Fruit fly (Drosophila melanogaster): Measurements from ENCODE around the gene CG31219.

CG31219 gene

DNA sequence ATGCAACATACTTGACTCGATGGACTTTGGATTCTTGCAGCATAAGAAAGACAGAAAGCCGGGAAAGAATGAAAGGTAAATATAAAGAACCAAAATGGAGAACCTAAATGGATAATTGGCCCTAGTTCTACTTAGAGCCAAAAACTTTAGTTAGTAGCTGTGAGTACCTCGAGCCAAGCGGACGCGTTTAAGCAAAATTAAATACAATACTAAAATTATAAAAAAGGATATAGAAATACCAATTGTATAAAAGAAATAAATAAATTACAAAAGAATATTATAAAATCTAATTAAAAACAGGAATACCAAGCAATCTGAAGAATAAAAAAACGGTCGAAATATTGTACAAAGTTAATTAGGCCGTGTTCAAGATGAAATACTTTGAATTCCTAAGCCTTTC, 16.2 kb upstream of the CG31219 start, which contains the start of gene CG34138:
Gene CG34138, plus strand, starts transcription at position 301 of the 400 bp plus-strand sequence.
- TF ChIP-seq CG12605 (GFP tag; IDR thresholded peaks at IDR 0.05) (no peak), CG8159 (tag; optimal IDR thresholded peaks at IDR 0.05) (no peak), CG13204 (GFP tag; optimal IDR thresholded peaks at IDR 0.05) (no peak), fd96Ca (GFP tag; IDR thresholded peaks at IDR 0.05) (no peak), CG34367 (tag; optimal IDR thresholded peaks at IDR 0.05) (no peak), gl (tag; optimal IDR thresholded peaks at IDR 0.05) (no peak), CG4496 (GFP tag; IDR thresholded peaks at IDR 0.05) (no peak), Ets98B (GFP tag; IDR thresholded peaks at IDR 0.05) (no peak), D1 (tag; optimal IDR thresholded peaks at IDR 0.05) (no peak), CG15710 (tag; optimal IDR thresholded peaks at IDR 0.05) (no peak), CG9948 (tag; optimal IDR thresholded peaks at IDR 0.05) (no peak)

- TF ChIP-seq CG9948 (tag; optimal IDR thresholded peaks at IDR 0.05) = no peak
- no peak for TF ChIP-seq CG8301 (tag; optimal IDR thresholded peaks at IDR 0.05)
- TF ChIP-seq CG32121 (GFP tag; IDR thresholded peaks at IDR 0.05) = no peak
- TF ChIP-seq rn (GFP tag; IDR thresholded peaks at IDR 0.05) = no peak
- no peak for TF ChIP-seq D1 (tag; optimal IDR thresholded peaks at IDR 0.05)
- TF ChIP-seq Snoo (tag; optimal IDR thresholded peaks at IDR 0.05) = no peak
- no peak for TF ChIP-seq CG15710 (tag; optimal IDR thresholded peaks at IDR 0.05)
- TF ChIP-seq CG12605 (GFP tag; IDR thresholded peaks at IDR 0.05) = no peak
- TF ChIP-seq Ets98B (GFP tag; IDR thresholded peaks at IDR 0.05) = no peak
- no peak for TF ChIP-seq CG17806 (tag; optimal IDR thresholded peaks at IDR 0.05)
- TF ChIP-seq CG8159 (tag; optimal IDR thresholded peaks at IDR 0.05) = no peak
Observed at dm6 chr3R:19638004-19638403, 12.8 kb upstream of the CG31219 start.

dm6 chr3R:19641058-19641457, 9.8 kb upstream of the CG31219 start:
- TF ChIP-seq CG32121 (GFP tag; IDR thresholded peaks at IDR 0.05) (peak; percentile 40; the same call in 1 of the 2 replicates), rn (GFP tag; IDR thresholded peaks at IDR 0.05) (no peak), fd96Ca (GFP tag; IDR thresholded peaks at IDR 0.05) (no peak), CG14655 (GFP tag; optimal IDR thresholded peaks at IDR 0.05) (no peak), Ets98B (GFP tag; IDR thresholded peaks at IDR 0.05) (no peak; the same call in 1 of the 2 replicates), CG8159 (tag; optimal IDR thresholded peaks at IDR 0.05) (no peak), CG34367 (tag; optimal IDR thresholded peaks at IDR 0.05) (no peak), CG13204 (GFP tag; optimal IDR thresholded peaks at IDR 0.05) (peak; percentile 17), CG17806 (tag; optimal IDR thresholded peaks at IDR 0.05) (no peak), CG10348 (GFP tag; IDR thresholded peaks at IDR 0.05) (no peak), Snoo (tag; optimal IDR thresholded peaks at IDR 0.05) (no peak), EcR (GFP tag; optimal IDR thresholded peaks at IDR 0.05) (peak; percentile 77), CG4496 (GFP tag; IDR thresholded peaks at IDR 0.05) (peak; percentile 75), gl (tag; optimal IDR thresholded peaks at IDR 0.05) (no peak), CG15710 (tag; optimal IDR thresholded peaks at IDR 0.05) (no peak), Pif1B (GFP tag; optimal IDR thresholded peaks at IDR 0.05) (no peak), Pif1A (GFP tag; optimal IDR thresholded peaks at IDR 0.05) (no peak), CG12605 (GFP tag; IDR thresholded peaks at IDR 0.05) (peak; percentile 30; the same call in 1 of the 2 replicates), D1 (tag; optimal IDR thresholded peaks at IDR 0.05) (no peak), CG8301 (tag; optimal IDR thresholded peaks at IDR 0.05) (no peak), CG9948 (tag; optimal IDR thresholded peaks at IDR 0.05) (no peak)

dm6 chr3R:19641498-19642065, 9.2 kb upstream of the CG31219 start:
- no peak for TF ChIP-seq D1 (tag; optimal IDR thresholded peaks at IDR 0.05)
- no peak for TF ChIP-seq fd96Ca (GFP tag; IDR thresholded peaks at IDR 0.05)
- peak; percentile 94 for TF ChIP-seq Ets98B (GFP tag; IDR thresholded peaks at IDR 0.05)
- TF ChIP-seq CG14655 (GFP tag; optimal IDR thresholded peaks at IDR 0.05) = peak; percentile 83
- TF ChIP-seq Snoo (tag; optimal IDR thresholded peaks at IDR 0.05) = peak; percentile 57
- TF ChIP-seq CG12605 (GFP tag; IDR thresholded peaks at IDR 0.05) = peak; percentile 92
- peak; percentile 75 for TF ChIP-seq CG15710 (tag; optimal IDR thresholded peaks at IDR 0.05)
- TF ChIP-seq EcR (GFP tag; optimal IDR thresholded peaks at IDR 0.05) = no peak
- TF ChIP-seq Pif1A (GFP tag; optimal IDR thresholded peaks at IDR 0.05) = peak; percentile 57
- no peak for TF ChIP-seq CG10348 (GFP tag; IDR thresholded peaks at IDR 0.05)
- TF ChIP-seq gl (tag; optimal IDR thresholded peaks at IDR 0.05) = peak; percentile 57
- TF ChIP-seq CG32121 (GFP tag; IDR thresholded peaks at IDR 0.05) = peak; percentile 88
- TF ChIP-seq Pif1B (GFP tag; optimal IDR thresholded peaks at IDR 0.05) = peak; percentile 69
- peak; percentile 96 for TF ChIP-seq CG4496 (GFP tag; IDR thresholded peaks at IDR 0.05)
- peak; percentile 3 for TF ChIP-seq CG13204 (GFP tag; optimal IDR thresholded peaks at IDR 0.05)
- peak; percentile 79 for TF ChIP-seq CG8159 (tag; optimal IDR thresholded peaks at IDR 0.05)
- peak; percentile 68 for TF ChIP-seq CG34367 (tag; optimal IDR thresholded peaks at IDR 0.05)
- peak; percentile 75 for TF ChIP-seq CG9948 (tag; optimal IDR thresholded peaks at IDR 0.05)
- peak; percentile 78 for TF ChIP-seq CG8301 (tag; optimal IDR thresholded peaks at IDR 0.05)
- TF ChIP-seq CG17806 (tag; optimal IDR thresholded peaks at IDR 0.05) = peak; percentile 80
- TF ChIP-seq rn (GFP tag; IDR thresholded peaks at IDR 0.05) = peak; percentile 69; the same call in 1 of the 2 replicates

dm6 chr3R:19642092-19642892, 8.5 kb upstream of the CG31219 start, which contains the start of gene subdued:
TSS of gene subdued (minus strand) at chr3R:19642722.
- TF ChIP-seq Pif1A (GFP tag; optimal IDR thresholded peaks at IDR 0.05) (no peak), CG8159 (tag; optimal IDR thresholded peaks at IDR 0.05) (no peak), CG14655 (GFP tag; optimal IDR thresholded peaks at IDR 0.05) (no peak), EcR (GFP tag; optimal IDR thresholded peaks at IDR 0.05) (no peak), CG17806 (tag; optimal IDR thresholded peaks at IDR 0.05) (no peak), CG8301 (tag; optimal IDR thresholded peaks at IDR 0.05) (no peak), CG10348 (GFP tag; IDR thresholded peaks at IDR 0.05) (no peak), CG4496 (GFP tag; IDR thresholded peaks at IDR 0.05) (0 out of 3 replicates have a peak, but pooled peaks have one; percentile 23), CG12605 (GFP tag; IDR thresholded peaks at IDR 0.05) (0 out of 2 replicates have a peak, but pooled peaks have one; percentile 29), Pif1B (GFP tag; optimal IDR thresholded peaks at IDR 0.05) (no peak), fd96Ca (GFP tag; IDR thresholded peaks at IDR 0.05) (no peak), gl (tag; optimal IDR thresholded peaks at IDR 0.05) (no peak), Snoo (tag; optimal IDR thresholded peaks at IDR 0.05) (no peak), CG32121 (GFP tag; IDR thresholded peaks at IDR 0.05) (0 out of 2 replicates have a peak, but pooled peaks have one; percentile 11), CG13204 (GFP tag; optimal IDR thresholded peaks at IDR 0.05) (peak; percentile 7), CG15710 (tag; optimal IDR thresholded peaks at IDR 0.05) (no peak), CG34367 (tag; optimal IDR thresholded peaks at IDR 0.05) (no peak), CG9948 (tag; optimal IDR thresholded peaks at IDR 0.05) (no peak), Ets98B (GFP tag; IDR thresholded peaks at IDR 0.05) (no peak; the same call in 1 of the 2 replicates)
